Fruit fly (Drosophila melanogaster) whole organism, embryonic: ENCODE results near the gene Pcif1.

Experiments
- Bdp1 ChIP-seq: fragments of 200-800 bp; sonication (Bioruptor generic); optimal IDR thresholded peaks from 3 replicates; lab custom pipeline; 2016; ENCODE audit warnings: missing biosample characterization, missing genetic modification characterization
- CG10209 ChIP-seq: fragments of 200-800 bp; sonication (Bioruptor generic); optimal IDR thresholded peaks from 3 replicates; lab custom pipeline; 2017; ENCODE audit warnings: missing biosample characterization, mild to moderate bottlenecking, missing genetic modification characterization, missing genetic modification reagents
- CG11398 ChIP-seq: fragments of 200-800 bp; sonication (Bioruptor generic); optimal IDR thresholded peaks from 2 replicates; lab custom pipeline; 2016; ENCODE audit warnings: missing biosample characterization, missing genetic modification characterization
- CG11560 ChIP-seq: fragments of 200-800 bp; sonication (Bioruptor generic); IDR thresholded peaks from 3 replicates; pipeline ENCODE4 v1.3.6; 2022; ENCODE audit warnings: missing biosample characterization, missing genetic modification characterization
- CG12236 ChIP-seq: fragments of 200-800 bp; sonication (Bioruptor generic); optimal IDR thresholded peaks from 2 replicates; lab custom pipeline; 2016; ENCODE audit warnings: missing biosample characterization, missing genetic modification characterization
- CG13624 ChIP-seq: fragments of 200-800 bp; sonication (Bioruptor generic); optimal IDR thresholded peaks from 2 replicates; lab custom pipeline; 2016; ENCODE audit warnings: missing biosample characterization, missing genetic modification characterization
- CG15601 ChIP-seq: fragments of 200-800 bp; sonication (Bioruptor generic); optimal IDR thresholded peaks from 3 replicates; lab custom pipeline; 2019; ENCODE audit warnings: missing biosample characterization, mild to moderate bottlenecking, missing genetic modification characterization, moderate library complexity
- CG17912 ChIP-seq: fragments of 200-800 bp; sonication (Bioruptor generic); optimal IDR thresholded peaks from 2 replicates; lab custom pipeline; 2018; ENCODE audit warnings: missing biosample characterization, mild to moderate bottlenecking, missing genetic modification characterization
- CG2712 ChIP-seq: fragments of 200-800 bp; optimal IDR thresholded peaks from 3 replicates; lab custom pipeline; 2019; ENCODE audit warnings: missing biosample characterization, mild to moderate bottlenecking, missing genetic modification characterization, moderate library complexity
- CG30403 ChIP-seq: fragments of 200-800 bp; sonication (Bioruptor generic); optimal IDR thresholded peaks from 3 replicates; lab custom pipeline; 2016; ENCODE audit warnings: missing biosample characterization, missing genetic modification characterization
- CG4404 ChIP-seq: fragments of 200-800 bp; sonication (Bioruptor generic); IDR thresholded peaks from 2 replicates; pipeline ENCODE4 v1.3.6; 2022; ENCODE audit warnings: missing biosample characterization, missing genetic modification characterization
- CG6791 ChIP-seq: fragments of 200-800 bp; sonication (Bioruptor generic); IDR thresholded peaks from 3 replicates; pipeline ENCODE4 v1.3.6; 2022; ENCODE audit warnings: missing biosample characterization, missing genetic modification characterization; ENCODE audit not compliant: partially characterized antibody
- CG7271 ChIP-seq: fragments of 200-800 bp; sonication (Bioruptor generic); optimal IDR thresholded peaks from 2 replicates; lab custom pipeline; 2018; ENCODE audit warnings: missing biosample characterization, mild to moderate bottlenecking, missing genetic modification characterization, moderate library complexity
- CG7357 ChIP-seq: fragments of 200-800 bp; sonication (Bioruptor generic); IDR thresholded peaks from 3 replicates; pipeline ENCODE4 v1.3.6; 2022; ENCODE audit warnings: missing biosample characterization, missing genetic modification characterization
- CG9215 ChIP-seq: fragments of 200-800 bp; sonication (Bioruptor generic); IDR thresholded peaks from 2 replicates; pipeline ENCODE4 v1.3.6; 2022; ENCODE audit warnings: missing biosample characterization, missing genetic modification characterization
- Camta ChIP-seq: fragments of 200-800 bp; sonication (Bioruptor generic); optimal IDR thresholded peaks from 2 replicates; lab custom pipeline; 2016; ENCODE audit warnings: missing biosample characterization, missing genetic modification characterization
- Dp ChIP-seq: fragments of 200-800 bp; sonication (Bioruptor generic); optimal IDR thresholded peaks from 2 replicates; lab custom pipeline; 2018; ENCODE audit warnings: missing biosample characterization, mild to moderate bottlenecking, missing genetic modification characterization, moderate library complexity
- Dref ChIP-seq: fragments of 200-800 bp; sonication (Bioruptor generic); IDR thresholded peaks from 2 replicates; pipeline ENCODE4 v1.3.6; 2022; ENCODE audit warnings: missing biosample characterization, missing genetic modification characterization
- HLHmδ ChIP-seq: fragments of 200-800 bp; sonication (Bioruptor generic); optimal IDR thresholded peaks from 2 replicates; lab custom pipeline; 2018; ENCODE audit warnings: missing biosample characterization, mild to moderate bottlenecking, missing genetic modification characterization, moderate library complexity
- Hr39 ChIP-seq: fragments of >200 bp; optimal IDR thresholded peaks from 2 replicates; lab custom pipeline; 2017
- Jarid2 ChIP-seq: fragments of 200-800 bp; sonication (Bioruptor generic); optimal IDR thresholded peaks from 3 replicates; lab custom pipeline; 2017; ENCODE audit warnings: mild to moderate bottlenecking, missing biosample characterization, missing genetic modification reagents, missing genetic modification characterization
- Med ChIP-seq: fragments of 200-800 bp; sonication (Bioruptor generic); peaks from one replicate; lab custom pipeline; 2016; ENCODE audit warnings: missing biosample characterization, missing genetic modification characterization, mild to moderate bottlenecking, inconsistent platforms, moderate library complexity
- NC2α ChIP-seq: fragments of 200-800 bp; sonication (Bioruptor generic); optimal IDR thresholded peaks from 2 replicates; lab custom pipeline; 2016; ENCODE audit warnings: missing biosample characterization, missing genetic modification characterization
- NK7.1 ChIP-seq: fragments of 200-800 bp; sonication (Bioruptor generic); optimal IDR thresholded peaks from 3 replicates; lab custom pipeline; 2016; ENCODE audit warnings: missing biosample characterization, missing genetic modification characterization
- Nf-YA ChIP-seq: fragments of 200-800 bp; sonication (Bioruptor generic); IDR thresholded peaks from 2 replicates; pipeline ENCODE4 v1.3.6; 2022; ENCODE audit warnings: missing biosample characterization, missing genetic modification characterization
- Oli ChIP-seq: fragments of 200-800 bp; sonication (Bioruptor generic); optimal IDR thresholded peaks from 2 replicates; lab custom pipeline; 2018; ENCODE audit warnings: missing biosample characterization, mild to moderate bottlenecking, missing genetic modification characterization, moderate library complexity
- Pdp1 ChIP-seq, 2 experiments: fragments of 200-800 bp; sonication (Bioruptor generic); optimal IDR thresholded peaks; 3 replicates each; lab custom pipeline; 2016; ENCODE audit warnings: missing biosample characterization in 2 of 2, missing genetic modification characterization in 2 of 2, mild to moderate bottlenecking in 1 of 2, moderate library complexity in 1 of 2
- Side ChIP-seq: fragments of 200-800 bp; sonication (Bioruptor generic); optimal IDR thresholded peaks from 2 replicates; lab custom pipeline; 2016; ENCODE audit warnings: missing biosample characterization, missing genetic modification characterization
- bcd ChIP-seq: fragments of 200-800 bp; sonication (Bioruptor generic); optimal IDR thresholded peaks from 2 replicates; lab custom pipeline; 2017; ENCODE audit warnings: missing biosample characterization, mild to moderate bottlenecking, missing genetic modification characterization
- cato ChIP-seq: fragments of 200-800 bp; sonication (Bioruptor generic); optimal IDR thresholded peaks from 2 replicates; lab custom pipeline; 2016; ENCODE audit warnings: missing biosample characterization, missing genetic modification characterization, borderline replicate concordance
- chm ChIP-seq: fragments of 200-800 bp; sonication (Bioruptor generic); IDR thresholded peaks from 2 replicates; pipeline ENCODE4 v1.3.6; 2022; ENCODE audit warnings: missing biosample characterization, missing genetic modification characterization
- fd102C ChIP-seq: fragments of 200-800 bp; sonication (Bioruptor generic); optimal IDR thresholded peaks from 2 replicates; lab custom pipeline; 2018; ENCODE audit warnings: missing biosample characterization, mild to moderate bottlenecking, missing genetic modification characterization, moderate library complexity
- gce ChIP-seq: fragments of 200-800 bp; sonication (Bioruptor generic); IDR thresholded peaks from 3 replicates; pipeline ENCODE4 v1.3.6; 2022; ENCODE audit warnings: missing biosample characterization, missing genetic modification characterization
- grau ChIP-seq: fragments of 200-800 bp; optimal IDR thresholded peaks from 3 replicates; lab custom pipeline; 2019; ENCODE audit warnings: missing biosample characterization, mild to moderate bottlenecking, missing genetic modification characterization, moderate library complexity
- gro ChIP-seq: fragments of 200-800 bp; sonication (Bioruptor generic); optimal IDR thresholded peaks from 2 replicates; lab custom pipeline; 2016; ENCODE audit warnings: missing biosample characterization, missing genetic modification characterization
- hth ChIP-seq: fragments of >200 bp; optimal IDR thresholded peaks from 2 replicates; lab custom pipeline; 2017; ENCODE audit warnings: inconsistent platforms
- ken ChIP-seq: fragments of 200-800 bp; sonication (Bioruptor generic); IDR thresholded peaks from 3 replicates; pipeline ENCODE4 v1.3.6; 2022; ENCODE audit warnings: missing biosample characterization, missing genetic modification characterization
- klu ChIP-seq: fragments of 200-800 bp; sonication (Bioruptor generic); IDR thresholded peaks from 2 replicates; pipeline ENCODE4 v1.3.6; 2022; ENCODE audit warnings: missing biosample characterization, missing genetic modification characterization
- mam ChIP-seq: fragments of 200-800 bp; sonication (Bioruptor generic); optimal IDR thresholded peaks from 3 replicates; lab custom pipeline; 2016; ENCODE audit warnings: missing biosample characterization, missing genetic modification characterization
- nerfin-2 ChIP-seq: fragments of 200-800 bp; sonication (Bioruptor generic); IDR thresholded peaks from 2 replicates; pipeline ENCODE4 v1.3.6; 2022; ENCODE audit warnings: missing biosample characterization, missing genetic modification characterization; ENCODE audit not compliant: partially characterized antibody
- repo ChIP-seq: fragments of 200-800 bp; sonication (Bioruptor generic); optimal IDR thresholded peaks from 2 replicates; lab custom pipeline; 2016; ENCODE audit warnings: missing biosample characterization, missing genetic modification characterization
- run ChIP-seq: fragments of 200-800 bp; sonication (Bioruptor generic); optimal IDR thresholded peaks from 3 replicates; lab custom pipeline; 2018; ENCODE audit warnings: missing biosample characterization, mild to moderate bottlenecking, missing genetic modification characterization
- sd ChIP-seq: fragments of 200-800 bp; sonication (Bioruptor generic); optimal IDR thresholded peaks from 3 replicates; lab custom pipeline; 2018; ENCODE audit warnings: missing biosample characterization, mild to moderate bottlenecking, missing genetic modification characterization, moderate library complexity
- seq ChIP-seq: fragments of 200-800 bp; sonication (Bioruptor generic); IDR thresholded peaks from 2 replicates; pipeline ENCODE4 v1.3.6; 2022; ENCODE audit warnings: missing biosample characterization, missing genetic modification characterization
- sob ChIP-seq: fragments of 200-800 bp; sonication (Bioruptor generic); IDR thresholded peaks from 2 replicates; pipeline ENCODE4 v1.3.6; 2022; ENCODE audit warnings: missing biosample characterization, missing genetic modification characterization
- sqz ChIP-seq: fragments of 200-800 bp; sonication (Bioruptor generic); optimal IDR thresholded peaks from 3 replicates; lab custom pipeline; 2018; ENCODE audit warnings: missing biosample characterization, mild to moderate bottlenecking, missing genetic modification characterization
- stwl ChIP-seq: fragments of 200-800 bp; sonication (Bioruptor generic); optimal IDR thresholded peaks from 3 replicates; lab custom pipeline; 2018; ENCODE audit warnings: missing biosample characterization, mild to moderate bottlenecking, missing genetic modification characterization, moderate library complexity
- tap ChIP-seq: fragments of 200-800 bp; optimal IDR thresholded peaks from 3 replicates; lab custom pipeline; 2019; ENCODE audit warnings: missing biosample characterization, mild to moderate bottlenecking, missing genetic modification characterization, moderate library complexity
- tin ChIP-seq: fragments of 200-800 bp; sonication (Bioruptor generic); optimal IDR thresholded peaks from 3 replicates; lab custom pipeline; 2016; ENCODE audit warnings: missing biosample characterization, missing genetic modification characterization
- vfl ChIP-seq: fragments of 200-800 bp; sonication (Bioruptor generic); optimal IDR thresholded peaks from 2 replicates; lab custom pipeline; 2016; ENCODE audit warnings: missing biosample characterization, missing genetic modification characterization

The Pcif1 gene

dm6 chr3L:20784812-20785671 is 955 bp downstream of the Pcif1 start (continued):
- TF ChIP-seq mam (GFP tag; lab: Kevin White, UChicago) (peak; percentile 14), tin (GFP tag; lab: Kevin White, UChicago) (no peak), Jarid2 (GFP tag; lab: Kevin White, UChicago) (peak; percentile 85), CG12236 (no peak), Med (GFP tag; lab: Kevin White, UChicago) (peak; percentile 84), Hr39 (lab: Kevin White, UChicago) (no peak), Dref (peak; percentile 42), CG15601 (tag; lab: Kevin White, UChicago) (peak; percentile 49), fd102C (GFP tag; lab: Kevin White, UChicago) (peak; percentile 7), CG30403 (peak; percentile 51), CG7271 (tag; lab: Kevin White, UChicago) (no peak), Dp (no peak), CG11398 (GFP tag; lab: Kevin White, UChicago) (no peak), CG10209 (peak; percentile 12), gro (GFP tag; lab: Kevin White, UChicago) (peak; percentile 28), seq (GFP tag; lab: Robert Waterston, UW) (peak; percentile 41; the same call in 1 of the 2 replicates), sob (GFP tag; lab: Robert Waterston, UW) (peak; percentile 69), CG6791 (GFP tag; lab: Robert Waterston, UW) (peak; percentile 41; the same call in 1 of the 3 replicates), sd (tag; lab: Kevin White, UChicago) (no peak), stwl (peak; percentile 8), repo (GFP tag; lab: Kevin White, UChicago) (no peak), CG2712 (tag; lab: Kevin White, UChicago) (peak; percentile 56), CG9215 (GFP tag; lab: Robert Waterston, UW) (no peak), CG4404 (GFP tag; lab: Robert Waterston, UW) (no peak), chm (GFP tag; lab: Robert Waterston, UW) (peak; percentile 71), ken (GFP tag; lab: Robert Waterston, UW) (no peak), gce (no peak), CG13624 (GFP tag; lab: Kevin White, UChicago) (no peak), grau (tag; lab: Kevin White, UChicago) (peak; percentile 40), CG11560 (tag; lab: Robert Waterston, UW) (no peak), Pdp1 (GFP tag; optimal IDR thresholded peaks at IDR 0.05; lab: Kevin White, UChicago) (peak; percentile 4 to 65), Side (GFP tag; lab: Kevin White, UChicago) (peak; percentile 57), NK7.1 (peak; percentile 37), Camta (no peak), NC2α (GFP tag; lab: Kevin White, UChicago) (no peak), hth (no peak), CG17912 (GFP tag; lab: Kevin White, UChicago) (no peak), CG7357 (no peak), Bdp1 (GFP tag; lab: Kevin White, UChicago) (no peak), klu (GFP tag; lab: Robert Waterston, UW) (no peak), sqz (GFP tag; lab: Kevin White, UChicago) (peak; percentile 84), tap (tag; lab: Kevin White, UChicago) (no peak), vfl (no peak), run (tag; lab: Kevin White, UChicago) (no peak), HLHmδ (peak; percentile 79), nerfin-2 (GFP tag; lab: Robert Waterston, UW) (peak; percentile 48; the same call in 1 of the 2 replicates), cato (no peak), Oli (tag; lab: Kevin White, UChicago) (peak; percentile 59), bcd (peak; percentile 24), Nf-YA (GFP tag; lab: Robert Waterston, UW) (no peak)
